Worm (Caenorhabditis elegans) whole organism, mixed stage, embryonic: ENCODE measurements around the gene adh-5.

Experiments
- M03D4.4 ChIP-seq: sonication (generic microtip); optimal IDR thresholded peaks from 2 replicates; lab custom pipeline; 2017; ENCODE audit warnings: mild to moderate bottlenecking, missing genetic modification characterization, missing compliant biosample characterization
- blmp-1 ChIP-seq: fragments of 150-350 bp; optimal IDR thresholded peaks from 2 replicates; lab custom pipeline; 2014; ENCODE audit warnings: missing biosample characterization, missing genetic modification characterization
- ceh-39 ChIP-seq: fragments of 150-350 bp; optimal IDR thresholded peaks from 2 replicates; lab custom pipeline; 2014; ENCODE audit warnings: missing biosample characterization, missing genetic modification characterization
- ceh-43 ChIP-seq: fragments of 200-800 bp; sonication (Bioruptor generic); optimal IDR thresholded peaks from 2 replicates; lab custom pipeline; 2018; ENCODE audit warnings: mild to moderate bottlenecking, missing genetic modification characterization, moderate library complexity, missing compliant biosample characterization
- ceh-83 ChIP-seq: fragments of 200-800 bp; sonication (Bioruptor generic); optimal IDR thresholded peaks from 2 replicates; lab custom pipeline; 2018; ENCODE audit warnings: mild to moderate bottlenecking, missing genetic modification characterization, missing compliant biosample characterization
- ces-1 ChIP-seq: fragments of 150-350 bp; optimal IDR thresholded peaks from 2 replicates; lab custom pipeline; 2014; ENCODE audit warnings: missing biosample characterization, missing genetic modification reagents, missing genetic modification characterization
- cnd-1 ChIP-seq: fragments of 200-800 bp; sonication (Bioruptor generic); optimal IDR thresholded peaks from 2 replicates; lab custom pipeline; 2018; ENCODE audit warnings: mild to moderate bottlenecking, missing genetic modification characterization, missing compliant biosample characterization
- drap-1 ChIP-seq: fragments of 200-800 bp; sonication (Bioruptor generic); optimal IDR thresholded peaks from 3 replicates; lab custom pipeline; 2018; ENCODE audit warnings: mild to moderate bottlenecking, missing genetic modification characterization, missing compliant biosample characterization
- elt-1 ChIP-seq: sonication (generic microtip); optimal IDR thresholded peaks from 2 replicates; lab custom pipeline; 2017; ENCODE audit warnings: missing genetic modification characterization, mild to moderate bottlenecking, missing compliant biosample characterization, antibody characterized with exemption, moderate library complexity, borderline replicate concordance; ENCODE audit not compliant: insufficient read depth
- elt-3 ChIP-seq: fragments of 150-350 bp; optimal IDR thresholded peaks from 2 replicates; lab custom pipeline; 2014; ENCODE audit warnings: missing biosample characterization, missing genetic modification characterization
- flh-1 ChIP-seq: fragments of 200-800 bp; sonication (Bioruptor generic); optimal IDR thresholded peaks from 2 replicates; lab custom pipeline; 2018; ENCODE audit warnings: mild to moderate bottlenecking, missing genetic modification characterization, moderate library complexity, missing compliant biosample characterization
- hlh-1 ChIP-seq: fragments of 150-350 bp; optimal IDR thresholded peaks from 2 replicates; lab custom pipeline; 2014; ENCODE audit warnings: missing biosample characterization, missing genetic modification reagents, missing genetic modification characterization
- lin-13 ChIP-seq: fragments of 150-350 bp; optimal IDR thresholded peaks from 2 replicates; lab custom pipeline; 2014; ENCODE audit warnings: missing biosample characterization, missing genetic modification characterization
- lin-32 ChIP-seq: fragments of 200-800 bp; sonication (Bioruptor generic); optimal IDR thresholded peaks from 2 replicates; lab custom pipeline; 2018; ENCODE audit warnings: mild to moderate bottlenecking, missing genetic modification characterization, missing compliant biosample characterization
- mab-5 ChIP-seq: fragments of 150-350 bp; optimal IDR thresholded peaks from 2 replicates; lab custom pipeline; 2014; ENCODE audit warnings: missing biosample characterization, missing genetic modification characterization
- mep-1 ChIP-seq: fragments of 150-350 bp; optimal IDR thresholded peaks from 2 replicates; lab custom pipeline; 2017; ENCODE audit warnings: missing biosample characterization, missing genetic modification reagents, missing genetic modification characterization, inconsistent platforms
- mls-2 ChIP-seq: sonication (generic microtip); optimal IDR thresholded peaks from 2 replicates; lab custom pipeline; 2016; ENCODE audit warnings: mild to moderate bottlenecking, missing genetic modification characterization, moderate library complexity, missing compliant biosample characterization
- nhr-12 ChIP-seq: fragments of 150-350 bp; optimal IDR thresholded peaks from 2 replicates; lab custom pipeline; 2014; ENCODE audit warnings: missing biosample characterization, missing genetic modification characterization
- nhr-2 ChIP-seq: fragments of 150-350 bp; optimal IDR thresholded peaks from 2 replicates; lab custom pipeline; 2014; ENCODE audit warnings: missing biosample characterization, missing genetic modification characterization
- nhr-237 ChIP-seq: fragments of 150-350 bp; optimal IDR thresholded peaks from 2 replicates; lab custom pipeline; 2014; ENCODE audit warnings: missing biosample characterization, missing genetic modification characterization
- nhr-28 ChIP-seq: fragments of 150-350 bp; optimal IDR thresholded peaks from 2 replicates; lab custom pipeline; 2014; ENCODE audit warnings: missing biosample characterization, missing genetic modification characterization
- nhr-76 ChIP-seq: sonication (generic microtip); optimal IDR thresholded peaks from 2 replicates; lab custom pipeline; 2017; ENCODE audit warnings: missing biosample characterization, missing genetic modification characterization
- pha-4 ChIP-seq: fragments of 150-350 bp; optimal IDR thresholded peaks from 2 replicates; lab custom pipeline; 2018; ENCODE audit warnings: missing biosample characterization, missing genetic modification reagents, missing genetic modification characterization
- sem-2 ChIP-seq: fragments of 200-800 bp; sonication (Bioruptor generic); optimal IDR thresholded peaks from 2 replicates; lab custom pipeline; 2018; ENCODE audit warnings: mild to moderate bottlenecking, missing genetic modification characterization, missing compliant biosample characterization
- snpc-4 ChIP-seq: fragments of 150-350 bp; optimal IDR thresholded peaks from 2 replicates; lab custom pipeline; 2014; ENCODE audit warnings: missing biosample characterization, missing genetic modification characterization
- sptf-1 ChIP-seq: sonication (generic microtip); optimal IDR thresholded peaks from 2 replicates; lab custom pipeline; 2017; ENCODE audit warnings: mild to moderate bottlenecking, missing genetic modification characterization, moderate library complexity, missing compliant biosample characterization
- tbx-8 ChIP-seq: fragments of 200-800 bp; sonication (Bioruptor generic); optimal IDR thresholded peaks from 2 replicates; lab custom pipeline; 2018; ENCODE audit warnings: mild to moderate bottlenecking, missing genetic modification characterization, moderate library complexity, missing compliant biosample characterization
- unc-39 ChIP-seq: fragments of 150-350 bp; optimal IDR thresholded peaks from 2 replicates; lab custom pipeline; 2014; ENCODE audit warnings: missing biosample characterization, missing genetic modification characterization
- unc-62 ChIP-seq: fragments of 150-350 bp; optimal IDR thresholded peaks from 2 replicates; lab custom pipeline; 2014; ENCODE audit warnings: missing biosample characterization, missing genetic modification reagents, missing genetic modification characterization
- zip-8 ChIP-seq: fragments of 150-350 bp; optimal IDR thresholded peaks from 2 replicates; lab custom pipeline; 2014; ENCODE audit warnings: missing biosample characterization, missing genetic modification characterization
- ztf-11 ChIP-seq: fragments of 150-350 bp; optimal IDR thresholded peaks from 2 replicates; lab custom pipeline; 2014; ENCODE audit warnings: missing biosample characterization, missing genetic modification characterization

Gene adh-5

ce11 chrV:917488-917887 is 5.9 kb downstream of the adh-5 start, which contains the start of gene H24K24.2:
Gene H24K24.2, plus strand, starts transcription at chrV:917788.
- no peak for TF ChIP-seq mep-1
- TF ChIP-seq ceh-43 (GFP tag; lab: Kevin White, UChicago) = no peak
- no peak for TF ChIP-seq nhr-76 (tag; lab: Kevin White, UChicago)
- no peak for TF ChIP-seq unc-62 (GFP tag; lab: Kevin White, UChicago)
- TF ChIP-seq elt-3 = no peak
- TF ChIP-seq lin-32 = no peak

ce11 chrV:939341-939740 is 27.8 kb downstream of the adh-5 start:
- TF ChIP-seq nhr-2 (tag; lab: Kevin White, UChicago) = no peak
- no peak for TF ChIP-seq blmp-1
- TF ChIP-seq snpc-4 (tag; lab: Kevin White, UChicago) = no peak
- no peak for TF ChIP-seq nhr-237 (tag; lab: Kevin White, UChicago)
- no peak for TF ChIP-seq zip-8 (tag; lab: Kevin White, UChicago)
- no peak for TF ChIP-seq ceh-43 (GFP tag; lab: Kevin White, UChicago)
- TF ChIP-seq unc-62 (GFP tag; lab: Kevin White, UChicago) = no peak
- no peak for TF ChIP-seq M03D4.4
- TF ChIP-seq ztf-11 (tag; lab: Kevin White, UChicago) = no peak
- no peak for TF ChIP-seq lin-13 (tag; lab: Kevin White, UChicago)
- TF ChIP-seq ceh-83 (GFP tag; lab: Kevin White, UChicago) = no peak

- TF ChIP-seq ceh-39 (tag; lab: Kevin White, UChicago) (no peak), ceh-83 (GFP tag; lab: Kevin White, UChicago) (no peak), flh-1 (GFP tag; lab: Kevin White, UChicago) (no peak), lin-13 (tag; lab: Kevin White, UChicago) (no peak), nhr-237 (tag; lab: Kevin White, UChicago) (no peak), mep-1 (no peak), cnd-1 (no peak), tbx-8 (GFP tag; lab: Kevin White, UChicago) (no peak), elt-3 (no peak), nhr-28 (tag; lab: Kevin White, UChicago) (no peak), drap-1 (GFP tag; lab: Kevin White, UChicago) (no peak), sem-2 (GFP tag; lab: Kevin White, UChicago) (no peak), nhr-2 (tag; lab: Kevin White, UChicago) (no peak), ceh-43 (GFP tag; lab: Kevin White, UChicago) (no peak), blmp-1 (no peak)
Observed at ce11 chrV:942556-942955, 31.0 kb downstream of the adh-5 start.

- TF ChIP-seq elt-1 (no peak), cnd-1 (no peak), mep-1 (no peak), zip-8 (tag; lab: Kevin White, UChicago) (no peak), nhr-76 (tag; lab: Kevin White, UChicago) (no peak), ces-1 (GFP tag; lab: Kevin White, UChicago) (no peak), ceh-39 (tag; lab: Kevin White, UChicago) (no peak), tbx-8 (GFP tag; lab: Kevin White, UChicago) (no peak), blmp-1 (no peak), nhr-12 (no peak), unc-39 (no peak), elt-3 (no peak), mab-5 (tag; lab: Kevin White, UChicago) (no peak)
Observed at ce11 chrV:945144-945543, 33.6 kb downstream of the adh-5 start, which contains the start of gene Y50D4C.3. Gene Y50D4C.3, minus strand, starts transcription at chrV:945244.

ce11 chrV:945828-946227 is 34.3 kb downstream of the adh-5 start:
- TF ChIP-seq elt-1 (no peak), hlh-1 (tag; lab: Kevin White, UChicago) (no peak), unc-62 (GFP tag; lab: Kevin White, UChicago) (no peak), sptf-1 (tag; lab: Kevin White, UChicago) (no peak), blmp-1 (no peak), tbx-8 (GFP tag; lab: Kevin White, UChicago) (no peak), nhr-28 (tag; lab: Kevin White, UChicago) (no peak), ceh-83 (GFP tag; lab: Kevin White, UChicago) (no peak), pha-4 (tag; lab: Kevin White, UChicago) (no peak)

ce11 chrV:949084-949483 is 37.5 kb downstream of the adh-5 start:
- TF ChIP-seq mep-1 (no peak), unc-62 (GFP tag; lab: Kevin White, UChicago) (no peak), ceh-83 (GFP tag; lab: Kevin White, UChicago) (no peak), ces-1 (GFP tag; lab: Kevin White, UChicago) (no peak), nhr-237 (tag; lab: Kevin White, UChicago) (no peak), blmp-1 (no peak), mab-5 (tag; lab: Kevin White, UChicago) (no peak), tbx-8 (GFP tag; lab: Kevin White, UChicago) (no peak), mls-2 (tag; lab: Kevin White, UChicago) (no peak), sptf-1 (tag; lab: Kevin White, UChicago) (no peak)
